Worm (Caenorhabditis elegans) whole organism, L2 larva: ENCODE data around the gene W06D12.6.

ENCODE experiments used
- C34F6.9 ChIP-seq: fragments of 150-350 bp; optimal IDR thresholded peaks from 2 replicates; lab custom pipeline; 2014; ENCODE audit warnings: missing biosample characterization, missing genetic modification characterization
- F13H6.1 ChIP-seq: sonication (generic microtip); optimal IDR thresholded peaks from 2 replicates; lab custom pipeline; 2016; ENCODE audit warnings: missing genetic modification characterization, missing compliant biosample characterization
- R02D3.7 ChIP-seq: fragments of 150-350 bp; optimal IDR thresholded peaks from 2 replicates; lab custom pipeline; 2014; ENCODE audit warnings: missing biosample characterization, missing genetic modification characterization
- Y55F3AM.14 ChIP-seq: fragments of 200-800 bp; sonication (Bioruptor generic); optimal IDR thresholded peaks from 2 replicates; lab custom pipeline; 2018; ENCODE audit warnings: mild to moderate bottlenecking, missing genetic modification characterization, missing compliant biosample characterization
- ZK546.5 ChIP-seq: sonication (generic microtip); optimal IDR thresholded peaks from 2 replicates; lab custom pipeline; 2017; ENCODE audit warnings: missing biosample characterization, missing genetic modification characterization
- alr-1 ChIP-seq: fragments of 150-350 bp; optimal IDR thresholded peaks from 2 replicates; lab custom pipeline; 2014; ENCODE audit warnings: missing biosample characterization, missing genetic modification characterization
- ceh-16 ChIP-seq: fragments of 150-350 bp; optimal IDR thresholded peaks from 2 replicates; lab custom pipeline; 2014; ENCODE audit warnings: missing biosample characterization, missing genetic modification characterization
- ceh-82 ChIP-seq: fragments of 150-350 bp; optimal IDR thresholded peaks from 2 replicates; lab custom pipeline; 2014; ENCODE audit warnings: missing biosample characterization, missing genetic modification characterization
- dmd-4 ChIP-seq: sonication (generic microtip); optimal IDR thresholded peaks from 2 replicates; lab custom pipeline; 2017; ENCODE audit warnings: missing biosample characterization, missing genetic modification characterization
- egl-27 ChIP-seq: sonication (generic microtip); optimal IDR thresholded peaks from 3 replicates; lab custom pipeline; 2017; ENCODE audit warnings: missing biosample characterization, missing genetic modification reagents, missing genetic modification characterization
- elt-1 ChIP-seq: fragments of 150-350 bp; optimal IDR thresholded peaks from 2 replicates; lab custom pipeline; 2014; ENCODE audit warnings: missing biosample characterization, missing genetic modification characterization
- elt-3 ChIP-seq: sonication (generic microtip); optimal IDR thresholded peaks from 2 replicates; lab custom pipeline; 2017; ENCODE audit warnings: missing biosample characterization, missing genetic modification characterization
- fos-1 ChIP-seq: fragments of 150-350 bp; optimal IDR thresholded peaks from 2 replicates; lab custom pipeline; 2014; ENCODE audit warnings: missing biosample characterization, missing genetic modification characterization
- gmeb-1 ChIP-seq: fragments of 150-350 bp; optimal IDR thresholded peaks from 2 replicates; lab custom pipeline; 2014; ENCODE audit warnings: missing biosample characterization, missing genetic modification characterization
- lin-11 ChIP-seq: fragments of 150-350 bp; sonication (generic microtip); optimal IDR thresholded peaks from 2 replicates; lab custom pipeline; 2014; ENCODE audit warnings: missing biosample characterization, missing genetic modification characterization, inconsistent platforms, mixed read lengths
- lin-13 ChIP-seq: fragments of 150-350 bp; optimal IDR thresholded peaks from 2 replicates; lab custom pipeline; 2014; ENCODE audit warnings: missing biosample characterization, missing genetic modification reagents, missing genetic modification characterization
- lin-39 ChIP-seq: fragments of 150-350 bp; optimal IDR thresholded peaks from 2 replicates; lab custom pipeline; 2014; ENCODE audit warnings: missing biosample characterization, missing genetic modification reagents, missing genetic modification characterization
- lsy-2 ChIP-seq, 2 experiments: fragments of 150-350 bp in 1 of 2; sonication (generic microtip) in 1 of 2; optimal IDR thresholded peaks; 2 replicates each; lab custom pipeline; 2014 to 2017; ENCODE audit warnings: missing biosample characterization in 2 of 2, missing genetic modification characterization in 2 of 2
- mab-5 ChIP-seq: fragments of 150-350 bp; optimal IDR thresholded peaks from 2 replicates; lab custom pipeline; 2014; ENCODE audit warnings: missing biosample characterization, missing genetic modification characterization
- mbf-1 ChIP-seq: sonication (generic microtip); optimal IDR thresholded peaks from 2 replicates; lab custom pipeline; 2017; ENCODE audit warnings: missing biosample characterization, missing genetic modification characterization
- mdl-1 ChIP-seq, 2 experiments: fragments of 150-350 bp in 1 of 2; sonication (generic microtip) in 1 of 2; optimal IDR thresholded peaks; 2 replicates each; lab custom pipeline; 2017; ENCODE audit warnings: missing biosample characterization in 2 of 2, missing genetic modification characterization in 2 of 2
- nhr-12 ChIP-seq: fragments of 150-350 bp; optimal IDR thresholded peaks from 2 replicates; lab custom pipeline; 2014; ENCODE audit warnings: missing biosample characterization, missing genetic modification characterization
- nhr-129 ChIP-seq: fragments of 150-350 bp; optimal IDR thresholded peaks from 2 replicates; lab custom pipeline; 2014; ENCODE audit warnings: missing biosample characterization, missing genetic modification characterization
- nhr-21 ChIP-seq: fragments of 150-350 bp; optimal IDR thresholded peaks from 2 replicates; lab custom pipeline; 2014; ENCODE audit warnings: missing biosample characterization, missing genetic modification characterization
- nhr-237 ChIP-seq: fragments of 150-350 bp; optimal IDR thresholded peaks from 2 replicates; lab custom pipeline; 2014; ENCODE audit warnings: missing biosample characterization, missing genetic modification characterization
- nhr-25 ChIP-seq: fragments of 150-350 bp; sonication (generic microtip); optimal IDR thresholded peaks from 3 replicates; lab custom pipeline; 2014; ENCODE audit warnings: missing biosample characterization, missing genetic modification characterization
- nhr-6 ChIP-seq: fragments of 150-350 bp; optimal IDR thresholded peaks from 2 replicates; lab custom pipeline; 2014; ENCODE audit warnings: missing biosample characterization, missing genetic modification characterization
- peb-1 ChIP-seq: fragments of 150-350 bp; optimal IDR thresholded peaks from 2 replicates; lab custom pipeline; 2014; ENCODE audit warnings: missing biosample characterization, missing genetic modification characterization
- sem-4 ChIP-seq: fragments of 150-350 bp; optimal IDR thresholded peaks from 2 replicates; lab custom pipeline; 2014; ENCODE audit warnings: missing biosample characterization, missing genetic modification reagents, missing genetic modification characterization
- skn-1 ChIP-seq: sonication (generic microtip); optimal IDR thresholded peaks from 2 replicates; lab custom pipeline; 2017; ENCODE audit warnings: missing biosample characterization, missing genetic modification characterization
- sma-3 ChIP-seq: sonication (generic microtip); optimal IDR thresholded peaks from 2 replicates; lab custom pipeline; 2016; ENCODE audit warnings: missing genetic modification reagents, missing genetic modification characterization, missing compliant biosample characterization
- sma-9 ChIP-seq, 2 experiments: fragments of 150-350 bp in 1 of 2; sonication (generic microtip) in 1 of 2; optimal IDR thresholded peaks; 2 replicates each; lab custom pipeline; 2014 to 2016; ENCODE audit warnings: missing genetic modification characterization in 2 of 2, mild to moderate bottlenecking in 1 of 2, missing biosample characterization in 1 of 2, missing compliant biosample characterization in 1 of 2, missing genetic modification reagents in 1 of 2, moderate library complexity in 1 of 2
- unc-62 ChIP-seq: fragments of 150-350 bp; optimal IDR thresholded peaks from 2 replicates; lab custom pipeline; 2014; ENCODE audit warnings: missing biosample characterization, missing genetic modification reagents, missing genetic modification characterization
- ztf-11 ChIP-seq: sonication (generic microtip); optimal IDR thresholded peaks from 2 replicates; lab custom pipeline; 2017; ENCODE audit warnings: missing biosample characterization, missing genetic modification characterization
- ztf-4 ChIP-seq: fragments of 150-350 bp; optimal IDR thresholded peaks from 2 replicates; lab custom pipeline; 2014; ENCODE audit warnings: missing biosample characterization, missing genetic modification characterization

Gene W06D12.6

DNA sequence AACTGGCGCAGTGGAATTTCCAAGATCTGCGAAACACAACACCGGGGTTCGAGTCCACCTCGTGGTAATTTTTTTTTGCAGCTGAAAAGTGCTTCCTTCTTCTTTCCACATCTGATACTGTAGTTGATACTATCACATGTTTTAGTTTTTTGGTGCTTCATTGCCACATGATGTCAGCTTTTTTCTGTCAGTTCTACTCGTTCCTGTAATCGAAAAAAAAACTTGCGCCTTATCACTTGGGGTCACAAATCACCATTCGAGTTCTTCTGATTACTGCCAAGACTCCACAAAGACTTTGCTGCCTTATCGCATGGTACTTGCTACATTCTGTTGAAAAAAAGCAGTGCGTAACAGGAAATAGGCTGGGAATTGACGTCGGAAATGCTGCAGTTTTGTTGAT is 15.8 kb downstream of the W06D12.6 start:
- TF ChIP-seq sma-9 (GFP tag; optimal IDR thresholded peaks at IDR 0.05; lab: Kevin White, UChicago) (peak; percentile 62), sma-9 (tag; optimal IDR thresholded peaks at IDR 0.05; lab: Kevin White, UChicago) (no peak), peb-1 (tag; lab: Kevin White, UChicago) (no peak), gmeb-1 (tag; lab: Kevin White, UChicago) (peak; percentile 20), egl-27 (tag; lab: Kevin White, UChicago) (no peak), fos-1 (peak; percentile 75), nhr-129 (peak; percentile 28)

DNA sequence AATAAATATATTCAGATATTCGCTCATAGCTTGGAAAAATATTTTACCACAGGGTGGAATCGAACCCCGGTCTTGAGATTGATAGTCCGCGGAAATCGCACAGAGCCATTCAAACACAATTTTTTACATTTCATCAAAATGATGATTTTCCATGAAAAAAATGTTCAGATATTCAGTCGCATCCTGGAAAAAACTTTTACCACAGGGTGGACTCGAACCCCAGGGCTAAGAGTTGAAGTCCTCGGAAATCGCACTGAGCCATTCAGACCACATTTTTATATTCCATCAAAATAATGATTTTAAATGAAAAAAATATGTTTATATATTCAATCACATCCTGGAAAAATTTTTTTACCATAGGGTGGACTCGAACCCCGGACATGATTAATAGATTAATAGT is 16.6 kb downstream of the W06D12.6 start:
- no peak for TF ChIP-seq Y55F3AM.14 (GFP tag; lab: Kevin White, UChicago)
- TF ChIP-seq ceh-16: no peak
- TF ChIP-seq ceh-82 (tag; lab: Kevin White, UChicago): no peak
- TF ChIP-seq elt-1 (tag; lab: Kevin White, UChicago): no peak
- TF ChIP-seq sma-9 (GFP tag; optimal IDR thresholded peaks at IDR 0.05; lab: Kevin White, UChicago): no peak
- TF ChIP-seq sma-9 (tag; optimal IDR thresholded peaks at IDR 0.05; lab: Kevin White, UChicago): no peak
- TF ChIP-seq R02D3.7 (tag; lab: Kevin White, UChicago): no peak
- TF ChIP-seq sem-4 (tag; lab: Kevin White, UChicago): no peak

DNA sequence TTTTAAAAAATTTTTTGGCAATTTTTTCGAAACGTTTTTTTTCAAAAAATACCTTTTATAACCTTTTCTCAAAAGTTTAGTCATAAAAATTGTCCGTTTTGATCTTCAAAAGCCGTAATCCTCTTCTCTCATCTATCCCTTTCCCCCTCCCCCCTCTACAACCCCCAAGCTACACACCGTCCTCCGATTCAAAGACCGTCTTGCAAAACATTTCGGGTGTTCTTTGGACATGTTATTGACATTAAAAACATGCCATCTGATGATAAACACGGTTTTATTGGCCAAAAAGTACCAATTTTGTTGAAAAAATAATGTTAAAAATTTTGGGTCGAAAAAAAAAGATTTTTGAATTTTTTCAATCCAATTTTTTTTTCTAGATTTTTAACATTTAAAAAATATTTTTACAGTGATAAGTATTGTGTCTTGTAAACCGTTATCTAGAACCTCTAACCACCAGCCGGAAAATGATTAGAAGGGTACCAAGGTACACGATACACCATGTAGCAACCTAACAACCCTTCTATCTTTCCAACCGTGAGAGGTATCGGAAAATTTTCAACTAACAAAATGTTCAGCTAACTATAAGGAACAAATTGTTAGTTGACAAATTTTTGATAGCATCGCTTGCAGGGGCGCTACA is 17.3 kb downstream of the W06D12.6 start:
- TF ChIP-seq R02D3.7 (tag; lab: Kevin White, UChicago) (no peak), ztf-4 (tag; lab: Kevin White, UChicago) (no peak), nhr-21 (tag; lab: Kevin White, UChicago) (no peak)
- TF ChIP-seq, all 48 proteins: peak for 0

DNA sequence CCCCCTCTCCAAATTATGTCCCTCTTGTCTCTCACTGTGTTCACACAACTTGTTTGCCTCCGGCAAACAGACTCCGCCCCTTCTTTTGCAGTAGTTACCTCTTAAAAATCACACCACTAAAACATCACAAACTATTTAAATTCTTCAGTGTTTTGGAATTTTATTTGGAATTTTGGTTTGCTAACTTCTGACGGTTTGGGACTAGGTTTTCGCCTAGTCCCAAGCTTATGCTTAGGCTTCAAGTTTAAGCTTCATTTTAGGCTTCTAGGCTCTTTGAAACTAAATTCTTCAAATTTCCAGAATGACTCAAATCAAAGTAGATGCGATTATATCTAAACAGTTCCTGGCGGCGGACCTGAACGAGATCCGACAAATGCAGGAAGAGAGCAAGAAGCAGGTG is 18.8 kb downstream of the W06D12.6 start, which contains the start of gene fat-5:
Gene fat-5 (plus strand): TSS at position 301 of the 400 bp plus-strand sequence.
- TF ChIP-seq ztf-11 (tag; lab: Kevin White, UChicago): no peak
- no peak for TF ChIP-seq ZK546.5 (tag; lab: Kevin White, UChicago)
- no peak for TF ChIP-seq sma-9 (GFP tag; optimal IDR thresholded peaks at IDR 0.05; lab: Kevin White, UChicago)
- TF ChIP-seq sma-9 (tag; optimal IDR thresholded peaks at IDR 0.05; lab: Kevin White, UChicago): no peak
- TF ChIP-seq lin-11 (tag; lab: Kevin White, UChicago): no peak
- no peak for TF ChIP-seq sma-3 (GFP tag; lab: Kevin White, UChicago)
- TF ChIP-seq mab-5 (tag; lab: Kevin White, UChicago): no peak
- TF ChIP-seq mdl-1 (tag; optimal IDR thresholded peaks at IDR 0.05; lab: Kevin White, UChicago): no peak
- TF ChIP-seq, all 48 proteins: peak for 0

DNA sequence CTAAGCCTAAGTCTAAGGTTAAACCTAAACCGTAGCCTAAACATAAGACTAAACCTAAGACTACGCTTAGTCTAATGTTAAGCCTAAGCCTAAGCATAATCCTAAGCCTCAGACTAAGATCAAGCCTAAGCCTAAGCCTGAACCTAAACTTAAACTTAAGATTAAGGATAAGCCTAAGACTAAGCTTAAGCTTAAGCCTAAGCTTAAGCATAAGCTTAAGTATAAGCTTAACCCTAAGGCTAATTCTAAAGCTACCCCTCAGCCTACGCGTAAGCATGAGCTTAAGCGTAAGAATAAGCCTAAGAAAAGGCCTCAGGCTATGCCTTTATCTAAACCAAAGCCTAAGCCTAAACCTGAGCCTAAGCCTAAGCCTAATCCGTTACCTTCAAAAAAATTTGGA is 22.4 kb downstream of the W06D12.6 start:
- TF ChIP-seq nhr-25 (no peak), F13H6.1 (tag; lab: Kevin White, UChicago) (no peak), sem-4 (tag; lab: Kevin White, UChicago) (no peak), nhr-12 (tag; lab: Kevin White, UChicago) (no peak), unc-62 (GFP tag; lab: Kevin White, UChicago) (no peak), nhr-6 (tag; lab: Kevin White, UChicago) (no peak), lin-39 (tag; lab: Kevin White, UChicago) (no peak)

DNA sequence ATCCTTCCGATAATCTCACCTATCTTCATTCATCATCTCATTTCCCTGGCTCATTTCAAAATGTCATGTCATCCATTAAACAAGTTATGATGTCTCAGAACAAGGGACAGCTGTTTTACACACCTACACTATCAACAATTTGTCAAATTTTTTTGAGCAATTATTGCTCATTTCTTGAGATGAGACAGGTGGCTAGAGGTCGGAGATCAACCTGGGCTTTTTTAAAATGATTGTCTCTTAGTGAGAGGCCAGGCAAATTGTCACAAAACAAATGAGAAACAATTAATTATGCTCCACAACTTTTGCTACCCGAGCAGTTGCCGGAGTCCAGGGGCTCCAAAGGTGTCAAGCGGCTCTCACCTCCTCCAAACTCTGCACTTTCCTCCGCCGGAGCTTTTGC is 22.8 kb downstream of the W06D12.6 start:
- TF ChIP-seq alr-1 (tag; lab: Kevin White, UChicago) (no peak), nhr-12 (tag; lab: Kevin White, UChicago) (no peak), ceh-16 (no peak), elt-3 (no peak), sem-4 (tag; lab: Kevin White, UChicago) (no peak), sma-9 (GFP tag; optimal IDR thresholded peaks at IDR 0.05; lab: Kevin White, UChicago) (peak; percentile 23), sma-9 (tag; optimal IDR thresholded peaks at IDR 0.05; lab: Kevin White, UChicago) (no peak), ceh-82 (tag; lab: Kevin White, UChicago) (no peak), dmd-4 (tag; lab: Kevin White, UChicago) (no peak), peb-1 (tag; lab: Kevin White, UChicago) (no peak), skn-1 (tag; lab: Kevin White, UChicago) (no peak), gmeb-1 (tag; lab: Kevin White, UChicago) (no peak), F13H6.1 (tag; lab: Kevin White, UChicago) (no peak), lin-11 (tag; lab: Kevin White, UChicago) (no peak), lsy-2 (tag; optimal IDR thresholded peaks at IDR 0.05; lab: Kevin White, UChicago) (no peak), lin-13 (GFP tag; lab: Kevin White, UChicago) (no peak), nhr-129 (peak; percentile 8), nhr-237 (tag; lab: Kevin White, UChicago) (no peak), nhr-21 (tag; lab: Kevin White, UChicago) (no peak), mbf-1 (tag; lab: Kevin White, UChicago) (no peak), mab-5 (tag; lab: Kevin White, UChicago) (peak; percentile 37), egl-27 (tag; lab: Kevin White, UChicago) (no peak), fos-1 (no peak), C34F6.9 (no peak)
